Worm (Caenorhabditis elegans) whole organism, L4 larva: ENCODE results near the gene srz-15.

ENCODE experiments used
- D1046.2 ChIP-seq: fragments of 200-800 bp; sonication (Bioruptor generic); IDR thresholded peaks from 2 replicates; pipeline ENCODE4 v1.3.6; 2022; ENCODE audit warnings: missing genetic modification characterization, missing compliant biosample characterization
- F37D6.2 ChIP-seq: sonication (generic microtip); optimal IDR thresholded peaks from 2 replicates; lab custom pipeline; 2016; ENCODE audit warnings: mild to moderate bottlenecking, missing genetic modification characterization, missing compliant biosample characterization
- Y48G9A.11 ChIP-seq: fragments of 200-800 bp; sonication (Bioruptor generic); IDR thresholded peaks from 2 replicates; pipeline ENCODE4 v1.3.6; 2022; ENCODE audit warnings: missing genetic modification reagents, missing genetic modification characterization, missing compliant biosample characterization
- Y75B8A.6 ChIP-seq: fragments of 200-800 bp; sonication (Bioruptor generic); IDR thresholded peaks from 2 replicates; pipeline ENCODE4 v1.3.6; 2022; ENCODE audit warnings: missing genetic modification reagents, missing genetic modification characterization, missing compliant biosample characterization
- ZK337.2 ChIP-seq: fragments of 200-800 bp; sonication (Bioruptor generic); IDR thresholded peaks from 2 replicates; pipeline ENCODE4 v1.3.6; 2022; ENCODE audit warnings: missing genetic modification reagents, missing genetic modification characterization, missing compliant biosample characterization
- ZK546.5 ChIP-seq, 2 experiments: sonication (generic microtip); optimal IDR thresholded peaks; 2 replicates each; lab custom pipeline; 2017; ENCODE audit warnings: missing biosample characterization in 2 of 2, missing genetic modification characterization in 2 of 2
- aha-1 ChIP-seq: fragments of 150-350 bp; peaks from one replicate; lab custom pipeline; 2014; ENCODE audit warnings: missing biosample characterization, missing genetic modification characterization
- ama-1 ChIP-seq: fragments of 150-350 bp; optimal IDR thresholded peaks from 2 replicates; lab custom pipeline; 2014; ENCODE audit warnings: inconsistent platforms, mixed read lengths
- arid-1 ChIP-seq: fragments of 200-800 bp; sonication (Bioruptor generic); conservative IDR thresholded peaks from 2 replicates; pipeline ENCODE4 v1.3.6; 2022; ENCODE audit warnings: missing genetic modification reagents, missing genetic modification characterization, missing compliant biosample characterization
- attf-4 ChIP-seq: sonication (generic microtip); optimal IDR thresholded peaks from 3 replicates; lab custom pipeline; 2017; ENCODE audit warnings: missing biosample characterization, missing genetic modification characterization
- ceh-32 ChIP-seq: sonication (generic microtip); optimal IDR thresholded peaks from 2 replicates; lab custom pipeline; 2016; ENCODE audit warnings: mild to moderate bottlenecking, missing genetic modification characterization, missing compliant biosample characterization; ENCODE audit not compliant: poor library complexity
- ceh-82 ChIP-seq: sonication (generic microtip); optimal IDR thresholded peaks from 2 replicates; lab custom pipeline; 2017; ENCODE audit warnings: missing biosample characterization, missing genetic modification characterization
- ces-1 ChIP-seq: fragments of 150-350 bp; sonication (generic microtip); optimal IDR thresholded peaks from 4 replicates; lab custom pipeline; 2014; ENCODE audit warnings: missing biosample characterization, missing genetic modification reagents, missing genetic modification characterization
- daf-19 ChIP-seq: fragments of 200-800 bp; sonication (Bioruptor generic); conservative IDR thresholded peaks from 2 replicates; pipeline ENCODE4 v1.3.6; 2022; ENCODE audit warnings: missing genetic modification characterization, missing compliant biosample characterization
- dmd-8 ChIP-seq: fragments of 200-800 bp; sonication (Bioruptor generic); IDR thresholded peaks from 2 replicates; pipeline ENCODE4 v1.3.6; 2022; ENCODE audit warnings: missing genetic modification characterization, missing compliant biosample characterization
- dmd-9 ChIP-seq: fragments of 200-800 bp; sonication (Bioruptor generic); IDR thresholded peaks from 2 replicates; pipeline ENCODE4 v1.3.6; 2022; ENCODE audit warnings: missing genetic modification reagents, missing genetic modification characterization, missing compliant biosample characterization
- duxl-1 ChIP-seq: sonication (generic microtip); optimal IDR thresholded peaks from 2 replicates; lab custom pipeline; 2016; ENCODE audit warnings: mild to moderate bottlenecking, missing genetic modification characterization, moderate library complexity, missing compliant biosample characterization; ENCODE audit not compliant: poor library complexity
- egl-43 ChIP-seq: fragments of 200-800 bp; sonication (Bioruptor generic); IDR thresholded peaks from 2 replicates; pipeline ENCODE4 v1.3.6; 2022; ENCODE audit warnings: missing genetic modification reagents, missing genetic modification characterization, missing compliant biosample characterization
- fkh-10 ChIP-seq: fragments of 150-350 bp; optimal IDR thresholded peaks from 2 replicates; lab custom pipeline; 2014; ENCODE audit warnings: missing biosample characterization, missing genetic modification reagents, missing genetic modification characterization
- hif-1 ChIP-seq, 2 experiments: sonication (generic microtip); optimal IDR thresholded peaks; 2 replicates each; lab custom pipeline; 2016 to 2017; ENCODE audit warnings: missing compliant biosample characterization in 2 of 2, missing genetic modification characterization in 2 of 2, missing genetic modification reagents in 2 of 2, missing genotype in 2 of 2, mild to moderate bottlenecking in 1 of 2
- hlh-11 ChIP-seq: fragments of 200-800 bp; sonication (Bioruptor generic); optimal IDR thresholded peaks from 2 replicates; lab custom pipeline; 2018; ENCODE audit warnings: mild to moderate bottlenecking, missing genetic modification characterization, missing compliant biosample characterization
- hlh-30 ChIP-seq: sonication (generic microtip); optimal IDR thresholded peaks from 2 replicates; lab custom pipeline; 2017; ENCODE audit warnings: antibody characterized with exemption, mild to moderate bottlenecking, missing genetic modification characterization, missing compliant biosample characterization; ENCODE audit not compliant: insufficient read depth
- hmg-1.1 ChIP-seq: fragments of 200-800 bp; sonication (Bioruptor generic); IDR thresholded peaks from 2 replicates; pipeline ENCODE4 v1.3.6; 2022; ENCODE audit warnings: missing genetic modification reagents, missing genetic modification characterization, missing compliant biosample characterization
- jun-1 ChIP-seq: fragments of 150-350 bp; optimal IDR thresholded peaks from 2 replicates; lab custom pipeline; 2014; ENCODE audit warnings: missing biosample characterization, missing genetic modification reagents, missing genetic modification characterization
- lin-1 ChIP-seq: fragments of 200-800 bp; sonication (Bioruptor generic); IDR thresholded peaks from 2 replicates; pipeline ENCODE4 v1.3.6; 2022; ENCODE audit warnings: missing genetic modification reagents, missing genetic modification characterization, missing compliant biosample characterization
- lin-15B ChIP-seq: fragments of 150-350 bp; sonication (generic microtip); optimal IDR thresholded peaks from 3 replicates; lab custom pipeline; 2014; ENCODE audit warnings: missing biosample characterization, missing genetic modification characterization
- lin-29 ChIP-seq: fragments of 200-800 bp; sonication (Bioruptor generic); IDR thresholded peaks from 2 replicates; pipeline ENCODE4 v1.3.6; 2022; ENCODE audit warnings: missing genetic modification reagents, missing genetic modification characterization, missing compliant biosample characterization
- lir-3 ChIP-seq: sonication (generic microtip); optimal IDR thresholded peaks from 2 replicates; lab custom pipeline; 2016; ENCODE audit warnings: mild to moderate bottlenecking, missing genetic modification characterization, missing compliant biosample characterization
- lsy-2 ChIP-seq, 2 experiments: fragments of 150-350 bp in 1 of 2; sonication (generic microtip) in 1 of 2; optimal IDR thresholded peaks; 2 replicates each; lab custom pipeline; 2014 to 2017; ENCODE audit warnings: missing biosample characterization in 2 of 2, missing genetic modification characterization in 2 of 2
- madf-9 ChIP-seq: fragments of 200-800 bp; sonication (Bioruptor generic); conservative IDR thresholded peaks from 2 replicates; pipeline ENCODE4 v1.3.6; 2022; ENCODE audit warnings: missing genetic modification reagents, missing genetic modification characterization, missing compliant biosample characterization
- mxl-2 ChIP-seq: fragments of 200-800 bp; sonication (Bioruptor generic); conservative IDR thresholded peaks from 2 replicates; pipeline ENCODE4 v1.3.6; 2022; ENCODE audit warnings: missing genetic modification reagents, missing genetic modification characterization, missing compliant biosample characterization
- mxl-3 ChIP-seq: fragments of 200-800 bp; sonication (Bioruptor generic); optimal IDR thresholded peaks from 2 replicates; lab custom pipeline; 2018; ENCODE audit warnings: mild to moderate bottlenecking, missing genetic modification characterization, missing compliant biosample characterization
- nhr-10 ChIP-seq: fragments of 150-350 bp; optimal IDR thresholded peaks from 2 replicates; lab custom pipeline; 2014; ENCODE audit warnings: missing biosample characterization, missing genetic modification characterization
- nhr-102 ChIP-seq: sonication (generic microtip); optimal IDR thresholded peaks from 2 replicates; lab custom pipeline; 2016; ENCODE audit warnings: mild to moderate bottlenecking, missing genetic modification characterization, moderate library complexity, missing compliant biosample characterization
- nhr-28 ChIP-seq: fragments of 150-350 bp; optimal IDR thresholded peaks from 2 replicates; lab custom pipeline; 2014; ENCODE audit warnings: missing biosample characterization, missing genetic modification characterization
- nhr-41 ChIP-seq: fragments of 200-800 bp; sonication (Bioruptor generic); IDR thresholded peaks from 2 replicates; pipeline ENCODE4 v1.3.6; 2022; ENCODE audit warnings: missing genetic modification reagents, missing genetic modification characterization, missing compliant biosample characterization
- nhr-76 ChIP-seq: fragments of 150-350 bp; optimal IDR thresholded peaks from 2 replicates; lab custom pipeline; 2014; ENCODE audit warnings: missing biosample characterization, missing genetic modification characterization
- nhr-77 ChIP-seq: fragments of 150-350 bp; optimal IDR thresholded peaks from 2 replicates; lab custom pipeline; 2014; ENCODE audit warnings: missing biosample characterization, missing genetic modification characterization
- rbr-2 ChIP-seq: sonication (generic microtip); optimal IDR thresholded peaks from 2 replicates; lab custom pipeline; 2016; ENCODE audit warnings: missing genotype, missing genetic modification characterization, missing compliant biosample characterization
- saeg-2 ChIP-seq: fragments of 200-800 bp; sonication (Bioruptor generic); IDR thresholded peaks from 2 replicates; pipeline ENCODE4 v1.3.6; 2022; ENCODE audit warnings: missing genetic modification reagents, missing genetic modification characterization, missing compliant biosample characterization
- spr-1 ChIP-seq: sonication (generic microtip); optimal IDR thresholded peaks from 2 replicates; lab custom pipeline; 2016; ENCODE audit warnings: mild to moderate bottlenecking, missing genetic modification characterization, missing compliant biosample characterization
- spr-3 ChIP-seq: fragments of 200-800 bp; sonication (Bioruptor generic); optimal IDR thresholded peaks from 2 replicates; lab custom pipeline; 2018; ENCODE audit warnings: mild to moderate bottlenecking, missing genetic modification characterization, missing compliant biosample characterization
- tag-97 ChIP-seq: fragments of 200-800 bp; sonication (Bioruptor generic); IDR thresholded peaks from 2 replicates; pipeline ENCODE4 v1.3.6; 2022; ENCODE audit warnings: missing genetic modification characterization, missing compliant biosample characterization
- unc-39 ChIP-seq: sonication (generic microtip); optimal IDR thresholded peaks from 2 replicates; lab custom pipeline; 2017; ENCODE audit warnings: missing biosample characterization, missing genetic modification characterization
- zag-1 ChIP-seq: fragments of 150-350 bp; optimal IDR thresholded peaks from 2 replicates; lab custom pipeline; 2014; ENCODE audit warnings: missing biosample characterization, missing genetic modification characterization
- zfp-2 ChIP-seq: sonication (generic microtip); optimal IDR thresholded peaks from 2 replicates; lab custom pipeline; 2016; ENCODE audit warnings: mild to moderate bottlenecking, missing genetic modification characterization, missing compliant biosample characterization
- zfp-3 ChIP-seq: fragments of 200-800 bp; sonication (Bioruptor generic); conservative IDR thresholded peaks from 2 replicates; pipeline ENCODE4 v1.3.6; 2022; ENCODE audit warnings: missing genetic modification reagents, missing genetic modification characterization, missing compliant biosample characterization
- ztf-11 ChIP-seq: fragments of 150-350 bp; optimal IDR thresholded peaks from 2 replicates; lab custom pipeline; 2014; ENCODE audit warnings: missing biosample characterization, missing genetic modification characterization

Gene srz-15

ce11 chrIV:12936221-12936776 lies 20.7 kb downstream of the srz-15 start, which contains the start of the genes cld-1 and dod-21 (continued):
- no peak for TF ChIP-seq fkh-10 (GFP tag; lab: Kevin White, UChicago)
- TF ChIP-seq dmd-8 (GFP tag; lab: Robert Waterston, UW) = no peak
- TF ChIP-seq unc-39 (tag; lab: Kevin White, UChicago) = no peak
- no peak for TF ChIP-seq hlh-30 (tag; lab: Kevin White, UChicago)
- 0 out of 2 replicates have a peak, but pooled peaks have one; percentile 20 for TF ChIP-seq lin-1

- TF ChIP-seq arid-1 (no peak), ceh-32 (tag; lab: Kevin White, UChicago) (no peak), zfp-3 (no peak), ztf-11 (tag; lab: Kevin White, UChicago) (no peak), Y75B8A.6 (GFP tag; lab: Robert Waterston, UW) (no peak), ZK546.5 (tag; optimal IDR thresholded peaks at IDR 0.05; lab: Kevin White, UChicago) (no peak), nhr-28 (no peak), lin-15B (tag; lab: Kevin White, UChicago) (no peak), attf-4 (no peak), nhr-77 (tag; lab: Kevin White, UChicago) (no peak), ces-1 (GFP tag; lab: Kevin White, UChicago) (no peak), hmg-1.1 (GFP tag; lab: Robert Waterston, UW) (no peak), aha-1 (tag; lab: Kevin White, UChicago) (no peak), spr-1 (tag; lab: Kevin White, UChicago) (no peak), lsy-2 (tag; optimal IDR thresholded peaks at IDR 0.05; lab: Kevin White, UChicago) (no peak), nhr-76 (tag; lab: Kevin White, UChicago) (no peak), egl-43 (GFP tag; lab: Robert Waterston, UW) (no peak), nhr-10 (tag; lab: Kevin White, UChicago) (no peak), lir-3 (tag; lab: Kevin White, UChicago) (no peak), zfp-2 (tag; lab: Kevin White, UChicago) (no peak)
Measured at ce11 chrIV:12941254-12941653, 25.7 kb downstream of the srz-15 start, which contains the start of gene dod-24. TSS of gene dod-24 (minus strand) at chrIV:12941354.

DNA sequence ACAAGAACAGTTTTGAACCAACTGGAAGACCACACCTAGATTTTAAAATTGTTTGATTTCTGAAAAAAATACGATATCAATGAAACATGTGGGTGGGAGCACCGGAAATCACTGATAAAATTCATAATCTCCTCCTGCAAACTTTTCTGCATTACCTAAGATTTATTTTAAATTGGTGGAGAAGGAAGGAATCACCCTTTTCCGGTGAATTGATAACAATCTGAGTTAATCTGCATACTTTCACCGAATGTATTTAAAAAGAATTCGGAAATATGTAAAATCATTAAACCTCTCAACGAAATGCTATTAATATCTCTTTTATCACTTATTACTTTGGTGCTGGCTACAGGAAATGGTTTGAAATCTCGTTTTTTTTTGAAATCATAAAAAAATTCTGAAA lies 27.1 kb downstream of the srz-15 start, which contains the start of gene dct-19:
Gene dct-19 (plus strand): TSS at position 301 of the 400 bp plus-strand sequence.
- TF ChIP-seq jun-1 (tag; lab: Kevin White, UChicago) (no peak), saeg-2 (GFP tag; lab: Robert Waterston, UW) (no peak), zag-1 (tag; lab: Kevin White, UChicago) (no peak), nhr-41 (no peak), daf-19 (no peak), mxl-2 (GFP tag; lab: Robert Waterston, UW) (no peak), spr-3 (GFP tag; lab: Kevin White, UChicago) (no peak), nhr-10 (tag; lab: Kevin White, UChicago) (no peak)
- TF ChIP-seq, all 104 proteins: peak for 0

DNA sequence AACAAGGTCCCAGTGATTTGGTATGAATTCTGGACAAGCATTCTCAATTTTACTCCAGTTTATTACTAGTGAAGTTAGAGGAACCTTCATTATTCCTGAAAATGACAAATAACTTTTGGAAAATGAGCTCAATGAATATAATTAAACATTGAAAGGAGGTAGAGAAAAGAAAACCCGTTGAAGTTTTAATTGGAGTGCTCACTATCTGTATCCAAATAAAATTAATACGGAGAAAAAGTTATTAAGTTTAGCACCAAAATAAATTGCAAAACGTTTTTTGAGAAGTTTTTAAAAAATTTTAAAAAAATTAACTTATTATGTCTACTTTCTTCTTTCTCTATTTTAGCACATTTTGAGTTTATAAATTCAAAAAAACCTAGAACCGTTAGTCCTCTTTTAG lies 30.9 kb downstream of the srz-15 start, which contains the start of gene F55G11.1:
Gene F55G11.1 (minus strand): TSS at position 101 of the 400 bp plus-strand sequence.
- TF ChIP-seq lin-29 (GFP tag; lab: Robert Waterston, UW) (no peak), dmd-9 (no peak), fkh-10 (GFP tag; lab: Kevin White, UChicago) (no peak), ama-1 (lab: Kevin White, UChicago) (no peak), nhr-102 (tag; lab: Kevin White, UChicago) (no peak), Y48G9A.11 (GFP tag; lab: Robert Waterston, UW) (no peak), rbr-2 (no peak), mxl-3 (no peak), ZK337.2 (no peak), hlh-11 (tag; lab: Kevin White, UChicago) (no peak), mxl-2 (GFP tag; lab: Robert Waterston, UW) (no peak), ceh-82 (tag; lab: Kevin White, UChicago) (no peak), duxl-1 (tag; lab: Kevin White, UChicago) (no peak), F37D6.2 (tag; lab: Kevin White, UChicago) (no peak), madf-9 (no peak), D1046.2 (no peak), hif-1 (tag; optimal IDR thresholded peaks at IDR 0.05; lab: Kevin White, UChicago) (no peak), tag-97 (GFP tag; lab: Robert Waterston, UW) (no peak)
